Worm (Caenorhabditis elegans) whole organism, L1 larva: ENCODE data around the gene Y38F2AR.10.

Source experiments
- Y116A8C.19 ChIP-seq: sonication (generic microtip); optimal IDR thresholded peaks from 2 replicates; lab custom pipeline; 2016; ENCODE audit warnings: missing compliant biosample characterization, missing genetic modification characterization, borderline replicate concordance
- aha-1 ChIP-seq: fragments of 150-350 bp; optimal IDR thresholded peaks from 2 replicates; lab custom pipeline; 2014; ENCODE audit warnings: missing biosample characterization, missing genetic modification characterization
- alr-1 ChIP-seq: fragments of 200-800 bp; sonication (Bioruptor generic); optimal IDR thresholded peaks from 2 replicates; lab custom pipeline; 2018; ENCODE audit warnings: borderline replicate concordance, mild to moderate bottlenecking, missing genetic modification characterization, missing compliant biosample characterization
- blmp-1 ChIP-seq: fragments of 150-350 bp; optimal IDR thresholded peaks from 2 replicates; lab custom pipeline; 2014; ENCODE audit warnings: missing biosample characterization, missing genetic modification characterization
- ceh-63 ChIP-seq: fragments of 200-800 bp; sonication (Bioruptor generic); optimal IDR thresholded peaks from 2 replicates; lab custom pipeline; 2018; ENCODE audit warnings: mild to moderate bottlenecking, missing genetic modification characterization, missing compliant biosample characterization
- ceh-82 ChIP-seq, 3 experiments: fragments of 150-350 bp in 1 of 3; sonication (generic microtip) in 2 of 3; optimal IDR thresholded peaks; 2 replicates each; lab custom pipeline; 2014 to 2017; ENCODE audit warnings: missing biosample characterization in 3 of 3, missing genetic modification characterization in 3 of 3
- ceh-88 ChIP-seq: fragments of 200-800 bp; sonication (Bioruptor generic); IDR thresholded peaks from 2 replicates; pipeline ENCODE4 v1.3.6; 2022; ENCODE audit warnings: missing genetic modification characterization, missing compliant biosample characterization
- ces-1 ChIP-seq: fragments of 150-350 bp; optimal IDR thresholded peaks from 2 replicates; lab custom pipeline; 2014; ENCODE audit warnings: missing biosample characterization, missing genetic modification reagents, missing genetic modification characterization
- dsc-1 ChIP-seq: sonication (generic microtip); optimal IDR thresholded peaks from 2 replicates; lab custom pipeline; 2016; ENCODE audit warnings: mild to moderate bottlenecking, missing genetic modification characterization, missing compliant biosample characterization
- efl-3 ChIP-seq: fragments of 200-800 bp; sonication (Bioruptor generic); optimal IDR thresholded peaks from 2 replicates; lab custom pipeline; 2018; ENCODE audit warnings: mild to moderate bottlenecking, missing genetic modification characterization, missing compliant biosample characterization
- ets-5 ChIP-seq: fragments of 200-800 bp; sonication (Bioruptor generic); IDR thresholded peaks from 2 replicates; pipeline ENCODE4 v1.3.6; 2022; ENCODE audit warnings: missing genetic modification characterization, missing compliant biosample characterization
- fkh-10 ChIP-seq: sonication (generic microtip); optimal IDR thresholded peaks from 2 replicates; lab custom pipeline; 2017; ENCODE audit warnings: missing biosample characterization, missing genetic modification reagents, missing genetic modification characterization
- fkh-4 ChIP-seq: sonication (generic microtip); optimal IDR thresholded peaks from 2 replicates; lab custom pipeline; 2016; ENCODE audit warnings: missing compliant biosample characterization, missing genetic modification characterization, borderline replicate concordance
- fos-1 ChIP-seq: fragments of 150-350 bp; optimal IDR thresholded peaks from 2 replicates; lab custom pipeline; 2014; ENCODE audit warnings: missing biosample characterization, missing genetic modification characterization
- hlh-4 ChIP-seq: sonication (generic microtip); optimal IDR thresholded peaks from 2 replicates; lab custom pipeline; 2016; ENCODE audit warnings: mild to moderate bottlenecking, missing genetic modification characterization, missing compliant biosample characterization
- hpl-2 ChIP-seq: fragments of 150-350 bp; optimal IDR thresholded peaks from 2 replicates; lab custom pipeline; 2014; ENCODE audit warnings: missing biosample characterization, missing genetic modification reagents, missing genetic modification characterization
- isw-1 ChIP-seq: fragments of 200-800 bp; sonication (Bioruptor generic); IDR thresholded peaks from 2 replicates; pipeline ENCODE4 v1.3.6; 2022; ENCODE audit warnings: missing genetic modification characterization, missing compliant biosample characterization
- lin-35 ChIP-seq, 2 experiments: fragments of 150-350 bp; optimal IDR thresholded peaks; 2 replicates each; lab custom pipeline; 2014; ENCODE audit warnings: missing biosample characterization in 2 of 2, missing genetic modification characterization in 2 of 2, missing genetic modification reagents in 2 of 2
- mep-1 ChIP-seq: fragments of 150-350 bp; optimal IDR thresholded peaks from 2 replicates; lab custom pipeline; 2014; ENCODE audit warnings: missing biosample characterization, missing genetic modification characterization
- nhr-12 ChIP-seq: sonication (generic microtip); optimal IDR thresholded peaks from 2 replicates; lab custom pipeline; 2017; ENCODE audit warnings: missing biosample characterization, missing genetic modification characterization
- nhr-237 ChIP-seq: fragments of 150-350 bp; optimal IDR thresholded peaks from 2 replicates; lab custom pipeline; 2014; ENCODE audit warnings: missing biosample characterization, missing genetic modification characterization
- nhr-28 ChIP-seq: fragments of 150-350 bp; optimal IDR thresholded peaks from 2 replicates; lab custom pipeline; 2014; ENCODE audit warnings: missing biosample characterization, missing genetic modification characterization
- nhr-71 ChIP-seq: sonication (generic microtip); optimal IDR thresholded peaks from 2 replicates; lab custom pipeline; 2016; ENCODE audit warnings: mild to moderate bottlenecking, missing genetic modification characterization, moderate library complexity, missing compliant biosample characterization
- nhr-76 ChIP-seq: sonication (generic microtip); optimal IDR thresholded peaks from 2 replicates; lab custom pipeline; 2017; ENCODE audit warnings: missing biosample characterization, missing genetic modification characterization
- nhr-84 ChIP-seq: sonication (generic microtip); optimal IDR thresholded peaks from 2 replicates; lab custom pipeline; 2017; ENCODE audit warnings: missing biosample characterization, missing genetic modification characterization
- nhr-90 ChIP-seq: sonication (generic microtip); optimal IDR thresholded peaks from 2 replicates; lab custom pipeline; 2016; ENCODE audit warnings: mild to moderate bottlenecking, missing genetic modification characterization, missing compliant biosample characterization; ENCODE audit not compliant: poor library complexity
- skn-1 ChIP-seq: fragments of 150-350 bp; optimal IDR thresholded peaks from 2 replicates; lab custom pipeline; 2014; ENCODE audit warnings: missing biosample characterization, missing genetic modification characterization
- sox-4 ChIP-seq: sonication (generic microtip); optimal IDR thresholded peaks from 2 replicates; lab custom pipeline; 2016; ENCODE audit warnings: missing genetic modification characterization, missing compliant biosample characterization
- tbx-2 ChIP-seq: sonication (generic microtip); optimal IDR thresholded peaks from 2 replicates; lab custom pipeline; 2016; ENCODE audit warnings: missing genetic modification characterization, missing compliant biosample characterization
- unc-130 ChIP-seq: fragments of 150-350 bp; optimal IDR thresholded peaks from 2 replicates; lab custom pipeline; 2017; ENCODE audit warnings: missing biosample characterization, missing genetic modification characterization, inconsistent platforms
- unc-30 ChIP-seq: sonication (generic microtip); optimal IDR thresholded peaks from 2 replicates; lab custom pipeline; 2017; ENCODE audit warnings: missing biosample characterization, missing genetic modification characterization
- unc-62 ChIP-seq: fragments of 150-350 bp; optimal IDR thresholded peaks from 2 replicates; lab custom pipeline; 2014; ENCODE audit warnings: missing biosample characterization, missing genetic modification reagents, missing genetic modification characterization
- unc-98 ChIP-seq: fragments of 200-800 bp; sonication (Bioruptor generic); IDR thresholded peaks from 2 replicates; pipeline ENCODE4 v1.3.6; 2022; ENCODE audit warnings: missing genetic modification characterization, missing compliant biosample characterization
- xbp-1 ChIP-seq: sonication (generic microtip); optimal IDR thresholded peaks from 2 replicates; lab custom pipeline; 2016; ENCODE audit warnings: missing genetic modification characterization, missing compliant biosample characterization
- zag-1 ChIP-seq: fragments of 150-350 bp; optimal IDR thresholded peaks from 2 replicates; lab custom pipeline; 2014; ENCODE audit warnings: missing biosample characterization, missing genetic modification characterization
- ztf-11 ChIP-seq, 2 experiments: sonication (generic microtip); optimal IDR thresholded peaks; 2 replicates each; lab custom pipeline; 2016 to 2017; ENCODE audit warnings: missing genetic modification characterization in 2 of 2, missing biosample characterization in 1 of 2, missing compliant biosample characterization in 1 of 2
- ztf-4 ChIP-seq: fragments of 150-350 bp; optimal IDR thresholded peaks from 2 replicates; lab custom pipeline; 2014; ENCODE audit warnings: missing biosample characterization, missing genetic modification characterization

The Y38F2AR.10 gene

DNA sequence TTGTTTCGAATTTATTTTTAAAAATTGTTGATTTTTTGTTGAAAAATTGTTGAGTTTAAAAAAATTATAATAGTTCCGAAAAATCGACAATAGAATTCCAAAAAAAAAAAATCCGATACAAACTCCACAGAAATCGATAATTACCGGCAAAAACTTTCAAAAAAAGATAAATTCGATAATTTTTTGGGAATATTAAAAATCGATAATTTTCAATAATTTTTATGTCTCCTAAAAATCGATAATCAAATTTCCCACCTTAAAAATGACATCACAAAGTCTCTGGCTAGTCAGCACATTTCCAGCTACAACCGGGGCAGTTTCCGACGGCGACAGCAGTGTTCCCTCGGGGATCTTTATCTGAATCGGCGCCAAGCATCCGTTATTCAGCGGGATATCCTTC lies 1.3 kb upstream of the Y38F2AR.10 start:
- TF ChIP-seq alr-1 (tag; lab: Kevin White, UChicago) (no peak), fkh-10 (GFP tag; lab: Kevin White, UChicago) (no peak), aha-1 (no peak), nhr-12 (no peak), lin-35 (GFP tag; optimal IDR thresholded peaks at IDR 0.05; lab: Kevin White, UChicago) (no peak), zag-1 (tag; lab: Kevin White, UChicago) (no peak), skn-1 (tag; lab: Kevin White, UChicago) (no peak), xbp-1 (tag; lab: Kevin White, UChicago) (no peak)

DNA sequence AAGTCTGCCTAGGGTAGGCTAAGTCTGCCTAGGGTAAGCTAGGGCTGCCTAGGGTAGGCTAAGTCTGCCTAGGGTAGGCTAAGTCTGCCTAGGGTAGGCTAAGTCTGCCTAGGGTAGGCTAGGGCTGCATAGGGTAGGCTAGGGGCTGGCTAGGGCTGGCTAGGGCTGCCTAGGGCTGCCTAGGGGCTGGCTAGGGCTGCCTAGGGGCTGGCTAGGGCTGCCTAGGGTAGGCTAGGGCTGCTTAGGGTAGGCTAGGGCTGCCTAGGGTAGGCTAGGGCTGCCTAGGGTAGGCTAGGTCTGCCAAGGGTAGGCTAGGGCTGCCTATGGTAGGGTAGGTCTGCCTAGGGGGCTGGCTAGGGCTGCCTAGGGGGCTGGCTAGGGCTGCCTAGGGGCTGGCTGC lies 1.0 kb downstream of the Y38F2AR.10 start:
- TF ChIP-seq blmp-1 (no peak), mep-1 (tag; lab: Kevin White, UChicago) (no peak), dsc-1 (no peak), hlh-4 (tag; lab: Kevin White, UChicago) (no peak), ces-1 (no peak), ceh-88 (GFP tag; lab: Robert Waterston, UW) (no peak), sox-4 (tag; lab: Kevin White, UChicago) (no peak)

DNA sequence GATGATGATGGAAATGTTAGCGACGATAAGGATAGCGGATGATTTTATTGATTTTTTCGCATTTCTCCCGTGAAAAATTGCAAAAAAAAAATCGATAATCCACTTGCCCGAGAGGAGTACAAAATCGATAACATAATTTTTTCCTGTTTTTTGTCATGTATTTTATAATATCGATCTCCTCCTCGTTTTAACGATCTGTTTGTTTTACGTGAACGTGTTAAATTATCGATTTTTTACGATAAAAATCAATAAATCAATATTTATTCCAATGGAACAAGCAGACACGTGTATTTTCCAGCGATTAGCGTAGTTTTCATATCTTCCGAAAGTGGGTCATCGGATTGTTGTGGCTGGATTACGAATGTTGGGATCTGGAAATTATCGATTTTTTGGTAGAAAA lies 3.3 kb downstream of the Y38F2AR.10 start:
- TF ChIP-seq ets-5 (GFP tag; lab: Robert Waterston, UW): no peak
- TF ChIP-seq, all 84 proteins: peak for 0

DNA sequence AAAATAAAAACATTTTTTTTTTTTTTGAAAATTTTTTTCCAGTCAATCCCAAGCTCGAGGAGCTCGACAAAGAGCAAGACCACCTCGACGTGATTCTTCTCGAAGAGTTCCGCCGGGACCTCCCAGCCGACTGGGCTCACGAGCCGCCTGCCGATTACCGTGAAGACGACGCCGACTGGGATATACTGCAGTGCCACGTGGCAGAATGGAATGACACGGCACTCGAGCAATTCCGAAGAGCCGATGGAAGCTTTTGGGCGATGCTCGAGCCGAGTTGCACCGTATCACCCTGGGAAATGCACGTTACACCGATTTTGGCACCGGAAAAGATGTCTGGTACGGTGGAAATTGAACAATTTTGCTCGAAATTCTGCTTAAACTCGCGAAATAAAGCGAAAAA lies 6.3 kb downstream of the Y38F2AR.10 start:
- no peak for TF ChIP-seq nhr-76 (tag; lab: Kevin White, UChicago)
- TF ChIP-seq isw-1 (GFP tag; lab: Robert Waterston, UW): no peak
- no peak for TF ChIP-seq unc-62 (GFP tag; lab: Kevin White, UChicago)
- TF ChIP-seq nhr-237 (tag; lab: Kevin White, UChicago): no peak
- no peak for TF ChIP-seq fkh-4 (tag; lab: Kevin White, UChicago)
- TF ChIP-seq unc-130 (tag; lab: Kevin White, UChicago): no peak
- TF ChIP-seq nhr-71: no peak
- no peak for TF ChIP-seq ztf-11 (tag; optimal IDR thresholded peaks at IDR 0.05; lab: Kevin White, UChicago)
- no peak for TF ChIP-seq ceh-82 (tag; optimal IDR thresholded peaks at IDR 0.05; lab: Kevin White, UChicago)
- TF ChIP-seq fos-1 (tag; lab: Kevin White, UChicago): no peak
- TF ChIP-seq sox-4 (tag; lab: Kevin White, UChicago): no peak
- no peak for TF ChIP-seq unc-98 (GFP tag; lab: Robert Waterston, UW)
- TF ChIP-seq efl-3: no peak
- TF ChIP-seq alr-1 (tag; lab: Kevin White, UChicago): no peak
- no peak for TF ChIP-seq nhr-84
- TF ChIP-seq hpl-2 (GFP tag; lab: Kevin White, UChicago): no peak
- TF ChIP-seq ceh-63 (GFP tag; lab: Kevin White, UChicago): no peak
- no peak for TF ChIP-seq tbx-2

DNA sequence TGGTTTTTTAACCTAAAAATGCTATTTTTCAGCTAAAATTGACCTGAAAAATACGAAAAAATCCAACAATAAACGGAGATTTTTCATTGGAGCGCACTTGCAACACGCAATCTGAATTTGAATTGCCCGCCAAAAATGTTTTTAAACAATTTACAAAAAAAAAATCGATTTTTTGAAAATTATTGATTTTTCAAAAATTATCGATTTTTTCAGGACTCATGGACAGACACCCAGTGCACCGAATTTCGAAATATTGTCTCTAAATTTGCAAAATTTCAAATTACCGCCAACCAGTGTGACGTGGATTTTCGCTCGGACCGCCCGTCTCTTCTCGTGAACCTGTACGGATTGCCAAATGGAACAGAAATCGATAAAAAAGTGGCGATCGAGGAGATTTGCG lies 7.5 kb downstream of the Y38F2AR.10 start:
- no peak for TF ChIP-seq hpl-2 (GFP tag; lab: Kevin White, UChicago)
- no peak for TF ChIP-seq nhr-28 (tag; lab: Kevin White, UChicago)
- no peak for TF ChIP-seq ces-1
- TF ChIP-seq nhr-90 (tag; lab: Kevin White, UChicago): no peak
- no peak for TF ChIP-seq unc-62 (GFP tag; lab: Kevin White, UChicago)
- no peak for TF ChIP-seq efl-3
- TF ChIP-seq unc-30 (tag; lab: Kevin White, UChicago): no peak
- no peak for TF ChIP-seq Y116A8C.19 (tag; lab: Kevin White, UChicago)
- TF ChIP-seq hlh-4 (tag; lab: Kevin White, UChicago): no peak
- TF ChIP-seq sox-4 (tag; lab: Kevin White, UChicago): no peak
- no peak for TF ChIP-seq ztf-4 (tag; lab: Kevin White, UChicago)
- TF ChIP-seq, all 84 proteins: peak for 0
